Worm (Caenorhabditis elegans) whole organism, L4/young adult: Measurements from ENCODE around the gene R09A1.3.

Experiments used
- W03F9.2 ChIP-seq: fragments of 150-350 bp; optimal IDR thresholded peaks from 2 replicates; lab custom pipeline; 2014; ENCODE audit warnings: missing biosample characterization, missing genetic modification characterization
- dao-5 ChIP-seq: sonication (generic microtip); optimal IDR thresholded peaks from 2 replicates; lab custom pipeline; 2016; ENCODE audit warnings: missing genotype, missing genetic modification characterization, moderate library complexity, missing compliant biosample characterization
- him-1 ChIP-seq: sonication (generic microtip); optimal IDR thresholded peaks from 2 replicates; lab custom pipeline; 2016; ENCODE audit warnings: missing genotype, missing genetic modification reagents, missing genetic modification characterization, missing compliant biosample characterization

ce11 chrV:978617-979016 lies 48.3 kb downstream of the R09A1.3 start:
- TF ChIP-seq him-1 (tag; lab: Kevin White, UChicago) (no peak), W03F9.2 (tag; lab: Kevin White, UChicago) (no peak), dao-5 (tag; lab: Kevin White, UChicago) (no peak)
